Worm (Caenorhabditis elegans) whole organism, young adult: ENCODE data around the gene pdk-1.

Source experiments
- B0019.2 ChIP-seq: fragments of 200-800 bp; sonication (Bioruptor generic); conservative IDR thresholded peaks from 2 replicates; pipeline ENCODE4 v1.3.6; 2022; ENCODE audit warnings: missing genetic modification reagents, missing genetic modification characterization, missing compliant biosample characterization
- B0336.3 ChIP-seq: fragments of 200-800 bp; sonication (Bioruptor generic); IDR thresholded peaks from 2 replicates; pipeline ENCODE4 v1.3.6; 2022; ENCODE audit warnings: missing genetic modification characterization, missing compliant biosample characterization
- C06A6.2 ChIP-seq: fragments of 200-800 bp; sonication (Bioruptor generic); conservative IDR thresholded peaks from 2 replicates; pipeline ENCODE4 v1.3.6; 2022; ENCODE audit warnings: missing genetic modification characterization, missing compliant biosample characterization
- C17E4.6 ChIP-seq: fragments of 200-800 bp; sonication (Bioruptor generic); IDR thresholded peaks from 2 replicates; pipeline ENCODE4 v1.3.6; 2022; ENCODE audit warnings: missing genetic modification reagents, missing genetic modification characterization, missing compliant biosample characterization
- D2030.7 ChIP-seq: fragments of 200-800 bp; sonication (Bioruptor generic); IDR thresholded peaks from 2 replicates; pipeline ENCODE4 v1.3.6; 2022; ENCODE audit warnings: missing genetic modification reagents, missing genetic modification characterization, missing compliant biosample characterization
- F10E7.11 ChIP-seq: sonication (generic microtip); optimal IDR thresholded peaks from 2 replicates; lab custom pipeline; 2017; ENCODE audit warnings: mild to moderate bottlenecking, missing genetic modification characterization, moderate library complexity, missing compliant biosample characterization
- F23B12.7 ChIP-seq: sonication (generic microtip); optimal IDR thresholded peaks from 2 replicates; lab custom pipeline; 2017; ENCODE audit warnings: missing genetic modification characterization, mild to moderate bottlenecking, missing compliant biosample characterization, antibody characterized with exemption, moderate library complexity; ENCODE audit not compliant: insufficient read depth
- F33H1.4 ChIP-seq: fragments of 200-800 bp; sonication (Bioruptor generic); IDR thresholded peaks from 2 replicates; pipeline ENCODE4 v1.3.6; 2022; ENCODE audit warnings: missing genetic modification reagents, missing genetic modification characterization, missing compliant biosample characterization
- F39B2.1 ChIP-seq: fragments of 200-800 bp; sonication (Bioruptor generic); IDR thresholded peaks from 2 replicates; pipeline ENCODE4 v1.3.6; 2022; ENCODE audit warnings: missing genetic modification reagents, missing genetic modification characterization, missing compliant biosample characterization
- F55B11.4 ChIP-seq: sonication (generic microtip); optimal IDR thresholded peaks from 2 replicates; lab custom pipeline; 2016; ENCODE audit warnings: missing compliant biosample characterization, missing genetic modification characterization, borderline replicate concordance; ENCODE audit not compliant: insufficient read depth
- F57A8.1 ChIP-seq: fragments of 200-800 bp; sonication (Bioruptor generic); optimal IDR thresholded peaks from 2 replicates; lab custom pipeline; 2018; ENCODE audit warnings: mild to moderate bottlenecking, missing genetic modification characterization, moderate library complexity, missing compliant biosample characterization
- F57C9.4 ChIP-seq: sonication (generic microtip); optimal IDR thresholded peaks from 2 replicates; lab custom pipeline; 2017; ENCODE audit warnings: mild to moderate bottlenecking, missing genetic modification characterization, missing compliant biosample characterization
- K12H6.12 ChIP-seq: fragments of 200-800 bp; sonication (Bioruptor generic); optimal IDR thresholded peaks from 2 replicates; lab custom pipeline; 2018; ENCODE audit warnings: mild to moderate bottlenecking, missing genetic modification characterization, missing compliant biosample characterization
- Y53G8AR.9 ChIP-seq: fragments of 200-800 bp; sonication (Bioruptor generic); conservative IDR thresholded peaks from 2 replicates; pipeline ENCODE4 v1.3.6; 2022; ENCODE audit warnings: missing genetic modification reagents, missing genetic modification characterization, missing compliant biosample characterization
- Y67H2A.10 ChIP-seq: fragments of 200-800 bp; sonication (Bioruptor generic); conservative IDR thresholded peaks from 2 replicates; pipeline ENCODE4 v1.3.6; 2022; ENCODE audit warnings: missing genetic modification reagents, missing genetic modification characterization, missing compliant biosample characterization
- Y79H2A.3 ChIP-seq: fragments of 200-800 bp; sonication (Bioruptor generic); conservative IDR thresholded peaks from 2 replicates; pipeline ENCODE4 v1.3.6; 2022; ENCODE audit warnings: missing genetic modification reagents, missing genetic modification characterization, missing compliant biosample characterization
- aptf-3 ChIP-seq: fragments of 200-800 bp; sonication (Bioruptor generic); IDR thresholded peaks from 2 replicates; pipeline ENCODE4 v1.3.6; 2022; ENCODE audit warnings: missing genetic modification characterization, missing compliant biosample characterization
- attf-3 ChIP-seq: fragments of 200-800 bp; sonication (Bioruptor generic); conservative IDR thresholded peaks from 2 replicates; pipeline ENCODE4 v1.3.6; 2022; ENCODE audit warnings: missing genetic modification reagents, missing genetic modification characterization, missing compliant biosample characterization
- attf-6 ChIP-seq: fragments of 200-800 bp; sonication (Bioruptor generic); IDR thresholded peaks from 2 replicates; pipeline ENCODE4 v1.3.6; 2022; ENCODE audit warnings: missing genetic modification reagents, missing genetic modification characterization, missing compliant biosample characterization
- bed-2 ChIP-seq: fragments of 200-800 bp; sonication (Bioruptor generic); IDR thresholded peaks from 2 replicates; pipeline ENCODE4 v1.3.6; 2022; ENCODE audit warnings: missing genetic modification reagents, missing genetic modification characterization, missing compliant biosample characterization
- ccch-3 ChIP-seq: fragments of 200-800 bp; sonication (Bioruptor generic); optimal IDR thresholded peaks from 2 replicates; lab custom pipeline; 2018; ENCODE audit warnings: mild to moderate bottlenecking, missing genetic modification characterization, missing compliant biosample characterization
- ceh-40 ChIP-seq: fragments of 200-800 bp; sonication (Bioruptor generic); IDR thresholded peaks from 2 replicates; pipeline ENCODE4 v1.3.6; 2022; ENCODE audit warnings: missing genetic modification characterization, missing compliant biosample characterization
- chd-7 ChIP-seq: sonication (generic microtip); optimal IDR thresholded peaks from 2 replicates; lab custom pipeline; 2016; ENCODE audit warnings: mild to moderate bottlenecking, missing genetic modification characterization, moderate library complexity, missing compliant biosample characterization
- die-1 ChIP-seq: sonication (generic microtip); optimal IDR thresholded peaks from 2 replicates; lab custom pipeline; 2016; ENCODE audit warnings: missing genotype, mild to moderate bottlenecking, missing genetic modification characterization, missing compliant biosample characterization
- dox-1 ChIP-seq: fragments of 200-800 bp; sonication (Bioruptor generic); IDR thresholded peaks from 2 replicates; pipeline ENCODE4 v1.3.6; 2022; ENCODE audit warnings: missing genetic modification reagents, missing genetic modification characterization, missing compliant biosample characterization
- dpff-1 ChIP-seq: sonication (generic microtip); optimal IDR thresholded peaks from 2 replicates; lab custom pipeline; 2017; ENCODE audit warnings: mild to moderate bottlenecking, missing genetic modification characterization, missing compliant biosample characterization
- egrh-3 ChIP-seq: fragments of 200-800 bp; sonication (Bioruptor generic); IDR thresholded peaks from 2 replicates; pipeline ENCODE4 v1.3.6; 2022; ENCODE audit warnings: missing genetic modification reagents, missing genetic modification characterization, missing compliant biosample characterization
- ets-4 ChIP-seq: fragments of 200-800 bp; sonication (Bioruptor generic); optimal IDR thresholded peaks from 2 replicates; lab custom pipeline; 2018; ENCODE audit warnings: mild to moderate bottlenecking, missing genetic modification characterization, missing compliant biosample characterization
- hrde-1 ChIP-seq: sonication (generic microtip); optimal IDR thresholded peaks from 2 replicates; lab custom pipeline; 2016; ENCODE audit warnings: missing genetic modification characterization, mild to moderate bottlenecking, missing compliant biosample characterization, moderate library complexity, missing genotype, missing genetic modification reagents, borderline replicate concordance
- let-526 ChIP-seq: fragments of 200-800 bp; sonication (Bioruptor generic); IDR thresholded peaks from 2 replicates; pipeline ENCODE4 v1.3.6; 2022; ENCODE audit warnings: missing genetic modification reagents, missing genetic modification characterization, missing compliant biosample characterization
- lin-26 ChIP-seq: fragments of 200-800 bp; sonication (Bioruptor generic); IDR thresholded peaks from 2 replicates; pipeline ENCODE4 v1.3.6; 2022; ENCODE audit warnings: missing genetic modification reagents, missing genetic modification characterization, missing compliant biosample characterization
- lsy-27 ChIP-seq: sonication (generic microtip); optimal IDR thresholded peaks from 2 replicates; lab custom pipeline; 2017; ENCODE audit warnings: missing genetic modification characterization, mild to moderate bottlenecking, missing compliant biosample characterization, antibody characterized with exemption, missing genotype, borderline replicate concordance; ENCODE audit not compliant: insufficient read depth
- madf-3 ChIP-seq: fragments of 200-800 bp; sonication (Bioruptor generic); IDR thresholded peaks from 2 replicates; pipeline ENCODE4 v1.3.6; 2022; ENCODE audit warnings: missing genetic modification reagents, missing genetic modification characterization, missing compliant biosample characterization
- mcd-1 ChIP-seq: fragments of 200-800 bp; sonication (Bioruptor generic); IDR thresholded peaks from 2 replicates; pipeline ENCODE4 v1.3.6; 2022; ENCODE audit warnings: missing genetic modification reagents, missing genetic modification characterization, missing compliant biosample characterization
- mxl-1 ChIP-seq: sonication (generic microtip); optimal IDR thresholded peaks from 2 replicates; lab custom pipeline; 2016; ENCODE audit warnings: missing genetic modification characterization, missing compliant biosample characterization
- nfyb-1 ChIP-seq: fragments of 200-800 bp; sonication (Bioruptor generic); IDR thresholded peaks from 2 replicates; pipeline ENCODE4 v1.3.6; 2022; ENCODE audit warnings: missing genetic modification reagents, missing genetic modification characterization, missing compliant biosample characterization
- pbrm-1 ChIP-seq: fragments of 200-800 bp; sonication (Bioruptor generic); IDR thresholded peaks from 2 replicates; pipeline ENCODE4 v1.3.6; 2022; ENCODE audit warnings: missing genetic modification reagents, missing genetic modification characterization, missing compliant biosample characterization
- pha-4 ChIP-seq: fragments of 150-350 bp; sonication (generic microtip); optimal IDR thresholded peaks from 2 replicates; lab custom pipeline; 2014; ENCODE audit warnings: missing biosample characterization, missing genetic modification reagents, missing genetic modification characterization
- rec-8 ChIP-seq, 2 experiments: sonication (generic microtip); optimal IDR thresholded peaks; 2 replicates each; lab custom pipeline; 2016; ENCODE audit warnings: mild to moderate bottlenecking in 2 of 2, missing genetic modification characterization in 2 of 2, missing genetic modification reagents in 2 of 2, missing genotype in 2 of 2, missing biosample characterization in 1 of 2, missing compliant biosample characterization in 1 of 2, moderate library complexity in 1 of 2
- repo-1 ChIP-seq: sonication (generic microtip); optimal IDR thresholded peaks from 2 replicates; lab custom pipeline; 2017; ENCODE audit warnings: mild to moderate bottlenecking, missing genetic modification characterization, missing compliant biosample characterization
- somi-1 ChIP-seq: fragments of 200-800 bp; sonication (Bioruptor generic); optimal IDR thresholded peaks from 2 replicates; lab custom pipeline; 2018; ENCODE audit warnings: mild to moderate bottlenecking, missing genetic modification characterization, missing compliant biosample characterization
- sptf-2 ChIP-seq: fragments of 200-800 bp; sonication (Bioruptor generic); optimal IDR thresholded peaks from 2 replicates; lab custom pipeline; 2018; ENCODE audit warnings: mild to moderate bottlenecking, missing genetic modification characterization, missing compliant biosample characterization
- tbp1 ChIP-seq: fragments of 200-800 bp; sonication (Bioruptor generic); optimal IDR thresholded peaks from 2 replicates; lab custom pipeline; 2018; ENCODE audit warnings: mild to moderate bottlenecking, missing genetic modification characterization, missing compliant biosample characterization
- tbx-9 ChIP-seq: sonication (generic microtip); optimal IDR thresholded peaks from 2 replicates; lab custom pipeline; 2016; ENCODE audit warnings: borderline replicate concordance, missing genetic modification characterization, inconsistent platforms, missing compliant biosample characterization
- unc-62 ChIP-seq: fragments of 150-350 bp; optimal IDR thresholded peaks from 2 replicates; lab custom pipeline; 2014; ENCODE audit warnings: missing biosample characterization, missing genetic modification reagents, missing genetic modification characterization
- xnd-1 ChIP-seq: sonication (generic microtip); optimal IDR thresholded peaks from 2 replicates; lab custom pipeline; 2016; ENCODE audit warnings: missing genotype, missing genetic modification reagents, missing genetic modification characterization, missing compliant biosample characterization
- ztf-18 ChIP-seq: sonication (generic microtip); optimal IDR thresholded peaks from 2 replicates; lab custom pipeline; 2016; ENCODE audit warnings: missing genotype, mild to moderate bottlenecking, missing genetic modification characterization, missing compliant biosample characterization
- ztf-25 ChIP-seq: fragments of 200-800 bp; sonication (Bioruptor generic); IDR thresholded peaks from 2 replicates; pipeline ENCODE4 v1.3.6; 2022; ENCODE audit warnings: missing genetic modification reagents, missing genetic modification characterization, missing compliant biosample characterization
- ztf-3 ChIP-seq: fragments of 200-800 bp; sonication (Bioruptor generic); optimal IDR thresholded peaks from 2 replicates; lab custom pipeline; 2018; ENCODE audit warnings: mild to moderate bottlenecking, missing genetic modification characterization, missing compliant biosample characterization

Gene pdk-1

ce11 chrX:1302267-1302666 lies 18.9 kb upstream of the pdk-1 start (continued):
- TF ChIP-seq sptf-2 (GFP tag; lab: Kevin White, UChicago) (no peak), lin-26 (no peak), pha-4 (no peak), tbp1 (GFP tag; lab: Kevin White, UChicago) (peak; percentile 48), pbrm-1 (0 out of 2 replicates have a peak, but pooled peaks have one; percentile 14), B0336.3 (peak; percentile 50; the same call in 1 of the 2 replicates), die-1 (peak; percentile 27), ztf-18 (peak; percentile 38), F57A8.1 (GFP tag; lab: Kevin White, UChicago) (no peak), rec-8 (tag; optimal IDR thresholded peaks at IDR 0.05; lab: Kevin White, UChicago) (no peak), dpff-1 (no peak), Y67H2A.10 (GFP tag; lab: Robert Waterston, UW) (no peak), egrh-3 (GFP tag; lab: Robert Waterston, UW) (peak; percentile 74), lsy-27 (tag; lab: Kevin White, UChicago) (no peak), Y79H2A.3 (no peak), F23B12.7 (tag; lab: Kevin White, UChicago) (no peak), F10E7.11 (tag; lab: Kevin White, UChicago) (no peak), mxl-1 (tag; lab: Kevin White, UChicago) (no peak), ztf-3 (GFP tag; lab: Kevin White, UChicago) (no peak), xnd-1 (tag; lab: Kevin White, UChicago) (no peak), Y53G8AR.9 (GFP tag; lab: Robert Waterston, UW) (no peak), C17E4.6 (no peak), somi-1 (no peak), tbx-9 (tag; lab: Kevin White, UChicago) (no peak), F55B11.4 (tag; lab: Kevin White, UChicago) (no peak), attf-3 (no peak), K12H6.12 (tag; lab: Kevin White, UChicago) (peak; percentile 81), unc-62 (GFP tag; lab: Kevin White, UChicago) (no peak), F57C9.4 (tag; lab: Kevin White, UChicago) (no peak), B0019.2 (GFP tag; lab: Robert Waterston, UW) (no peak), let-526 (GFP tag; lab: Robert Waterston, UW) (0 out of 2 replicates have a peak, but pooled peaks have one; percentile 14), F39B2.1 (GFP tag; lab: Robert Waterston, UW) (no peak), C06A6.2 (GFP tag; lab: Robert Waterston, UW) (no peak), D2030.7 (no peak), chd-7 (tag; lab: Kevin White, UChicago) (peak; percentile 36), F33H1.4 (GFP tag; lab: Robert Waterston, UW) (no peak), nfyb-1 (GFP tag; lab: Robert Waterston, UW) (peak; percentile 76), attf-6 (GFP tag; lab: Robert Waterston, UW) (no peak), ets-4 (GFP tag; lab: Kevin White, UChicago) (no peak), aptf-3 (no peak), ceh-40 (GFP tag; lab: Robert Waterston, UW) (no peak), mcd-1 (GFP tag; lab: Robert Waterston, UW) (peak; percentile 58), hrde-1 (no peak), ztf-25 (GFP tag; lab: Robert Waterston, UW) (no peak), dox-1 (GFP tag; lab: Robert Waterston, UW) (peak; percentile 90), ccch-3 (no peak), bed-2 (GFP tag; lab: Robert Waterston, UW) (no peak), madf-3 (GFP tag; lab: Robert Waterston, UW) (no peak), repo-1 (tag; lab: Kevin White, UChicago) (peak; percentile 30)
